Fruit fly (Drosophila melanogaster) whole organism: ENCODE measurements around the gene Sems.

ENCODE experiments used
- CG8478 ChIP-seq: fragments of >200 bp; optimal IDR thresholded peaks from 2 replicates; lab custom pipeline; 2018; ENCODE audit warnings: inconsistent platforms
- Dll ChIP-seq: fragments of >200 bp; optimal IDR thresholded peaks from 2 replicates; lab custom pipeline; 2017
- EcR ChIP-seq, 2 experiments: fragments of >200 bp; optimal IDR thresholded peaks; 2 replicates each; lab custom pipeline; 2017; ENCODE audit warnings: missing biosample characterization in 2 of 2, missing genetic modification characterization in 2 of 2, missing genetic modification reagents in 2 of 2
- pan ChIP-seq: fragments of >200 bp; optimal IDR thresholded peaks from 2 replicates; lab custom pipeline; 2017
- psq ChIP-seq: fragments of >200 bp; optimal IDR thresholded peaks from 2 replicates; lab custom pipeline; 2017
- usp ChIP-seq: fragments of >200 bp; optimal IDR thresholded peaks from 2 replicates; lab custom pipeline; 2017; ENCODE audit warnings: missing biosample characterization, missing genetic modification characterization, mixed read lengths

dm6 chr3L:20927526-20927925 is 29.0 kb downstream of the Sems start, which contains the start of gene CG10589:
- no peak for TF ChIP-seq psq (lab: Kevin White, UChicago)
- no peak for TF ChIP-seq Dll
- no peak for TF ChIP-seq EcR (GFP tag; optimal IDR thresholded peaks at IDR 0.05; lab: Kevin White, UChicago)
- no peak for TF ChIP-seq pan
- no peak for TF ChIP-seq usp (GFP tag; lab: Kevin White, UChicago)
- TF ChIP-seq CG8478 (lab: Kevin White, UChicago), result no peak
